Worm (Caenorhabditis elegans) whole organism, L1 larva: ENCODE measurements around the gene T05C12.1.

ENCODE experiments used
- C04F5.9 ChIP-seq: sonication (generic microtip); optimal IDR thresholded peaks from 2 replicates; lab custom pipeline; 2016; ENCODE audit warnings: missing genetic modification characterization, missing compliant biosample characterization
- F16B12.6 ChIP-seq: fragments of 150-350 bp; optimal IDR thresholded peaks from 2 replicates; lab custom pipeline; 2014; ENCODE audit warnings: missing biosample characterization, missing genetic modification characterization
- aly-2 ChIP-seq: fragments of 150-350 bp; optimal IDR thresholded peaks from 2 replicates; lab custom pipeline; 2014; ENCODE audit warnings: missing biosample characterization, missing genetic modification characterization
- ceh-63 ChIP-seq: fragments of 200-800 bp; sonication (Bioruptor generic); optimal IDR thresholded peaks from 2 replicates; lab custom pipeline; 2018; ENCODE audit warnings: mild to moderate bottlenecking, missing genetic modification characterization, missing compliant biosample characterization
- ceh-8 ChIP-seq: fragments of 200-800 bp; sonication (Bioruptor generic); optimal IDR thresholded peaks from 2 replicates; lab custom pipeline; 2018; ENCODE audit warnings: mild to moderate bottlenecking, missing genetic modification characterization, moderate library complexity, missing compliant biosample characterization
- ceh-82 ChIP-seq, 3 experiments: fragments of 150-350 bp in 1 of 3; sonication (generic microtip) in 2 of 3; optimal IDR thresholded peaks; 2 replicates each; lab custom pipeline; 2014 to 2017; ENCODE audit warnings: missing biosample characterization in 3 of 3, missing genetic modification characterization in 3 of 3
- ceh-88 ChIP-seq: fragments of 200-800 bp; sonication (Bioruptor generic); IDR thresholded peaks from 2 replicates; pipeline ENCODE4 v1.3.6; 2022; ENCODE audit warnings: missing genetic modification characterization, missing compliant biosample characterization
- ceh-90 ChIP-seq: sonication (generic microtip); optimal IDR thresholded peaks from 2 replicates; lab custom pipeline; 2016; ENCODE audit warnings: missing genetic modification characterization, missing compliant biosample characterization
- ces-1 ChIP-seq: fragments of 150-350 bp; optimal IDR thresholded peaks from 2 replicates; lab custom pipeline; 2014; ENCODE audit warnings: missing biosample characterization, missing genetic modification reagents, missing genetic modification characterization
- efl-1 ChIP-seq, 4 experiments: fragments of 150-350 bp; optimal IDR thresholded peaks in 3 of 4; peaks in 1 of 4; 1 replicate in 1 of 4; 2 replicates in 3 of 4; lab custom pipeline; 2014; ENCODE audit warnings: missing biosample characterization in 2 of 4, missing genetic modification characterization in 2 of 4, missing genetic modification reagents in 2 of 4
- elt-2 ChIP-seq: sonication (generic microtip); optimal IDR thresholded peaks from 2 replicates; lab custom pipeline; 2016; ENCODE audit warnings: missing genetic modification characterization, mild to moderate bottlenecking, inconsistent platforms, missing compliant biosample characterization, missing genetic modification reagents
- ets-5 ChIP-seq: fragments of 200-800 bp; sonication (Bioruptor generic); IDR thresholded peaks from 2 replicates; pipeline ENCODE4 v1.3.6; 2022; ENCODE audit warnings: missing genetic modification characterization, missing compliant biosample characterization
- fkh-8 ChIP-seq: sonication (generic microtip); optimal IDR thresholded peaks from 2 replicates; lab custom pipeline; 2016; ENCODE audit warnings: mild to moderate bottlenecking, missing genetic modification characterization, missing compliant biosample characterization
- grh-1 ChIP-seq: fragments of 200-800 bp; sonication (Bioruptor generic); IDR thresholded peaks from 2 replicates; pipeline ENCODE4 v1.3.6; 2022; ENCODE audit warnings: missing genetic modification reagents, missing genetic modification characterization, missing compliant biosample characterization
- lin-13 ChIP-seq: fragments of 150-350 bp; optimal IDR thresholded peaks from 2 replicates; lab custom pipeline; 2014; ENCODE audit warnings: missing biosample characterization, missing genetic modification reagents, missing genetic modification characterization
- lin-14 ChIP-seq: fragments of 200-800 bp; sonication (Bioruptor generic); optimal IDR thresholded peaks from 2 replicates; lab custom pipeline; 2018; ENCODE audit warnings: mild to moderate bottlenecking, missing genetic modification characterization, moderate library complexity, missing compliant biosample characterization
- lin-15B ChIP-seq: fragments of 150-350 bp; sonication (generic microtip); optimal IDR thresholded peaks from 3 replicates; lab custom pipeline; 2014; ENCODE audit warnings: missing biosample characterization, missing genetic modification characterization
- lin-35 ChIP-seq, 2 experiments: fragments of 150-350 bp; optimal IDR thresholded peaks; 2 replicates each; lab custom pipeline; 2014; ENCODE audit warnings: missing biosample characterization in 2 of 2, missing genetic modification characterization in 2 of 2, missing genetic modification reagents in 2 of 2
- lin-39 ChIP-seq: fragments of 150-350 bp; optimal IDR thresholded peaks from 2 replicates; lab custom pipeline; 2014; ENCODE audit warnings: missing biosample characterization, missing genetic modification reagents, missing genetic modification characterization
- lir-3 ChIP-seq: sonication (generic microtip); optimal IDR thresholded peaks from 2 replicates; lab custom pipeline; 2016; ENCODE audit warnings: mild to moderate bottlenecking, missing genetic modification characterization, moderate library complexity, missing compliant biosample characterization; ENCODE audit not compliant: poor library complexity
- mab-9 ChIP-seq: fragments of 200-800 bp; sonication (Bioruptor generic); IDR thresholded peaks from 2 replicates; pipeline ENCODE4 v1.3.6; 2022; ENCODE audit warnings: missing genetic modification reagents, missing genetic modification characterization, missing compliant biosample characterization
- mdl-1 ChIP-seq, 2 experiments: fragments of 150-350 bp; optimal IDR thresholded peaks; 2 replicates each; lab custom pipeline; 2014 to 2017; ENCODE audit warnings: missing biosample characterization in 2 of 2, missing genetic modification characterization in 2 of 2, inconsistent platforms in 1 of 2
- nhr-237 ChIP-seq: fragments of 150-350 bp; optimal IDR thresholded peaks from 2 replicates; lab custom pipeline; 2014; ENCODE audit warnings: missing biosample characterization, missing genetic modification characterization
- nhr-28 ChIP-seq: fragments of 150-350 bp; optimal IDR thresholded peaks from 2 replicates; lab custom pipeline; 2014; ENCODE audit warnings: missing biosample characterization, missing genetic modification characterization
- nhr-77 ChIP-seq: fragments of 150-350 bp; optimal IDR thresholded peaks from 2 replicates; lab custom pipeline; 2014; ENCODE audit warnings: missing biosample characterization, missing genetic modification characterization
- nhr-84 ChIP-seq: sonication (generic microtip); optimal IDR thresholded peaks from 2 replicates; lab custom pipeline; 2017; ENCODE audit warnings: missing biosample characterization, missing genetic modification characterization
- nhr-85 ChIP-seq: sonication (generic microtip); peaks from one replicate; lab custom pipeline; 2016; ENCODE audit warnings: missing genetic modification characterization, inconsistent platforms, missing compliant biosample characterization
- nhr-90 ChIP-seq: sonication (generic microtip); optimal IDR thresholded peaks from 2 replicates; lab custom pipeline; 2016; ENCODE audit warnings: mild to moderate bottlenecking, missing genetic modification characterization, missing compliant biosample characterization; ENCODE audit not compliant: poor library complexity
- pag-3 ChIP-seq: sonication (generic microtip); optimal IDR thresholded peaks from 2 replicates; lab custom pipeline; 2017; ENCODE audit warnings: missing genetic modification characterization, mild to moderate bottlenecking, missing compliant biosample characterization, antibody characterized with exemption, borderline replicate concordance; ENCODE audit not compliant: insufficient read depth
- pqm-1 ChIP-seq: sonication (generic microtip); optimal IDR thresholded peaks from 3 replicates; lab custom pipeline; 2017; ENCODE audit warnings: missing biosample characterization, missing genetic modification characterization
- sup-37 ChIP-seq: fragments of 200-800 bp; sonication (Bioruptor generic); optimal IDR thresholded peaks from 2 replicates; lab custom pipeline; 2018; ENCODE audit warnings: mild to moderate bottlenecking, missing genetic modification characterization, missing compliant biosample characterization
- tbx-2 ChIP-seq: sonication (generic microtip); optimal IDR thresholded peaks from 2 replicates; lab custom pipeline; 2016; ENCODE audit warnings: missing genetic modification characterization, missing compliant biosample characterization
- unc-130 ChIP-seq: fragments of 150-350 bp; optimal IDR thresholded peaks from 2 replicates; lab custom pipeline; 2017; ENCODE audit warnings: missing biosample characterization, missing genetic modification characterization, inconsistent platforms
- unc-30 ChIP-seq: sonication (generic microtip); optimal IDR thresholded peaks from 2 replicates; lab custom pipeline; 2017; ENCODE audit warnings: missing biosample characterization, missing genetic modification characterization
- unc-62 ChIP-seq: fragments of 150-350 bp; optimal IDR thresholded peaks from 2 replicates; lab custom pipeline; 2014; ENCODE audit warnings: missing biosample characterization, missing genetic modification reagents, missing genetic modification characterization
- unc-86 ChIP-seq: sonication (generic microtip); optimal IDR thresholded peaks from 2 replicates; lab custom pipeline; 2016; ENCODE audit warnings: missing genetic modification characterization, missing compliant biosample characterization
- unc-98 ChIP-seq: fragments of 200-800 bp; sonication (Bioruptor generic); IDR thresholded peaks from 2 replicates; pipeline ENCODE4 v1.3.6; 2022; ENCODE audit warnings: missing genetic modification characterization, missing compliant biosample characterization
- zag-1 ChIP-seq: fragments of 150-350 bp; optimal IDR thresholded peaks from 2 replicates; lab custom pipeline; 2014; ENCODE audit warnings: missing biosample characterization, missing genetic modification characterization
- ztf-11 ChIP-seq, 2 experiments: sonication (generic microtip); optimal IDR thresholded peaks; 2 replicates each; lab custom pipeline; 2016 to 2017; ENCODE audit warnings: missing genetic modification characterization in 2 of 2, missing biosample characterization in 1 of 2, missing compliant biosample characterization in 1 of 2

Gene T05C12.1

ce11 chrII:8185016-8185493 is 11.6 kb downstream of the T05C12.1 start, which contains the start of the genes mig-5 and cct-1 (continued):
- TF ChIP-seq unc-98 (GFP tag; lab: Robert Waterston, UW) (peak; percentile 59; the same call in 1 of the 2 replicates), nhr-28 (tag; lab: Kevin White, UChicago) (peak; percentile 26), unc-30 (tag; lab: Kevin White, UChicago) (peak; percentile 75), nhr-77 (peak; percentile 90), lin-15B (tag; lab: Kevin White, UChicago) (peak; percentile 98), pqm-1 (tag; lab: Kevin White, UChicago) (peak; percentile 38), unc-130 (tag; lab: Kevin White, UChicago) (peak; percentile 100), ces-1 (GFP tag; lab: Kevin White, UChicago) (peak; percentile 39), ztf-11 (tag; optimal IDR thresholded peaks at IDR 0.05; lab: Kevin White, UChicago) (peak; percentile 40 to 87), ceh-88 (GFP tag; lab: Robert Waterston, UW) (peak; percentile 96), lin-13 (GFP tag; lab: Kevin White, UChicago) (peak; percentile 97), nhr-84 (tag; lab: Kevin White, UChicago) (no peak), lin-39 (tag; lab: Kevin White, UChicago) (peak; percentile 98), ceh-90 (tag; lab: Kevin White, UChicago) (peak; percentile 44), unc-86 (tag; lab: Kevin White, UChicago) (peak; percentile 98), F16B12.6 (tag; lab: Kevin White, UChicago) (peak; percentile 75), ceh-8 (GFP tag; lab: Kevin White, UChicago) (peak; percentile 97), ceh-63 (GFP tag; lab: Kevin White, UChicago) (peak; percentile 90), ceh-82 (tag; optimal IDR thresholded peaks at IDR 0.05; lab: Kevin White, UChicago) (peak; percentile 97 to 99 (median 98)), efl-1 (optimal IDR thresholded peaks at IDR 0.05; lab: Kevin White, UChicago) (peak; percentile 96 to 98), efl-1 (GFP tag; optimal IDR thresholded peaks at IDR 0.05 in 1 of 2; lab: Kevin White, UChicago) (peak; percentile 85 to 99), zag-1 (peak; percentile 87), lin-14 (peak; percentile 98), nhr-90 (tag; lab: Kevin White, UChicago) (peak; percentile 98), sup-37 (GFP tag; lab: Kevin White, UChicago) (peak; percentile 92), mdl-1 (tag; optimal IDR thresholded peaks at IDR 0.05; lab: Kevin White, UChicago) (peak in 1 of 2 experiments; percentile 95), pag-3 (tag; lab: Kevin White, UChicago) (peak; percentile 53), tbx-2 (peak; percentile 98), lir-3 (tag; lab: Kevin White, UChicago) (peak; percentile 95), nhr-237 (tag; lab: Kevin White, UChicago) (peak; percentile 95), unc-62 (peak; percentile 45), elt-2 (tag; lab: Kevin White, UChicago) (peak; percentile 90), mab-9 (peak; percentile 94), grh-1 (GFP tag; lab: Robert Waterston, UW) (peak; percentile 98), C04F5.9 (peak; percentile 100)

- no peak for TF ChIP-seq ets-5
- no peak for TF ChIP-seq lin-13 (GFP tag; lab: Kevin White, UChicago)
- peak; percentile 5 for TF ChIP-seq aly-2 (tag; lab: Kevin White, UChicago)
- peak; percentile 53 for TF ChIP-seq nhr-85 (tag; lab: Kevin White, UChicago)
- TF ChIP-seq lin-35 (GFP tag; optimal IDR thresholded peaks at IDR 0.05; lab: Kevin White, UChicago): peak in 1 of 2 experiments; percentile 1
Observed at ce11 chrII:8187516-8187915, 14.0 kb downstream of the T05C12.1 start.

ce11 chrII:8190455-8190854 is 17.0 kb downstream of the T05C12.1 start, which contains the start of gene T05C12.8:
TSS of gene T05C12.8 (minus strand) at chrII:8190555.
- TF ChIP-seq fkh-8 (tag; lab: Kevin White, UChicago) (peak; percentile 85), zag-1 (no peak), lin-13 (GFP tag; lab: Kevin White, UChicago) (no peak)
